Worm (Caenorhabditis elegans): ENCODE data around the gene B0001.7.

ce11 chrIV:12133776-12134175 lies 20.3 kb downstream of the B0001.7 start:
- no peak for TF ChIP-seq med-1 (GFP tag; optimal IDR thresholded peaks at IDR 0.05; ENCODE audit: insufficient read depth)
- TF ChIP-seq tab-1 (GFP tag; IDR thresholded peaks at IDR 0.05) = no peak
- no peak; the same call in 1 of the 2 replicates for TF ChIP-seq flt-1 (GFP tag; IDR thresholded peaks at IDR 0.05)
- no peak for TF ChIP-seq klf-2 (GFP tag; conservative IDR thresholded peaks at IDR 0.05)
- TF ChIP-seq ref-1 (GFP tag; conservative IDR thresholded peaks at IDR 0.05) = no peak
- no peak for TF ChIP-seq T22C8.4 (GFP tag; IDR thresholded peaks at IDR 0.05)
